Worm (Caenorhabditis elegans) whole organism, late embryonic: ENCODE measurements around the gene fbxa-55.
A peak's percentile ranks its signal among the peaks of the same experiment; 100 is the strongest.

ENCODE experiments used
- C08G9.2 ChIP-seq: sonication (generic microtip); optimal IDR thresholded peaks from 2 replicates; lab custom pipeline; 2016; ENCODE audit warnings: mild to moderate bottlenecking, missing genetic modification characterization, moderate library complexity, missing compliant biosample characterization
- F13H6.1 ChIP-seq: sonication (generic microtip); optimal IDR thresholded peaks from 2 replicates; lab custom pipeline; 2016; ENCODE audit warnings: missing genetic modification characterization, missing compliant biosample characterization
- T23F11.4 ChIP-seq: fragments of 200-800 bp; sonication (Bioruptor generic); optimal IDR thresholded peaks from 2 replicates; lab custom pipeline; 2018; ENCODE audit warnings: mild to moderate bottlenecking, missing genetic modification characterization, missing compliant biosample characterization
- ahr-1 ChIP-seq: sonication (generic microtip); optimal IDR thresholded peaks from 2 replicates; lab custom pipeline; 2016; ENCODE audit warnings: missing genetic modification characterization, missing compliant biosample characterization
- ceh-18 ChIP-seq: sonication (generic microtip); optimal IDR thresholded peaks from 2 replicates; lab custom pipeline; 2016; ENCODE audit warnings: missing genetic modification characterization, missing compliant biosample characterization
- ceh-19 ChIP-seq: fragments of 200-800 bp; sonication (Bioruptor generic); optimal IDR thresholded peaks from 2 replicates; lab custom pipeline; 2018; ENCODE audit warnings: mild to moderate bottlenecking, missing genetic modification characterization, missing compliant biosample characterization
- ceh-45 ChIP-seq: fragments of 200-800 bp; sonication (Bioruptor generic); IDR thresholded peaks from 2 replicates; pipeline ENCODE4 v1.3.6; 2022; ENCODE audit warnings: missing genetic modification reagents, missing genetic modification characterization, missing compliant biosample characterization
- ceh-9 ChIP-seq: sonication (generic microtip); optimal IDR thresholded peaks from 2 replicates; lab custom pipeline; 2016; ENCODE audit warnings: mild to moderate bottlenecking, missing genetic modification characterization, inconsistent platforms, missing compliant biosample characterization
- elt-2 ChIP-seq: sonication (generic microtip); optimal IDR thresholded peaks from 2 replicates; lab custom pipeline; 2016; ENCODE audit warnings: missing genetic modification reagents, missing genetic modification characterization, missing compliant biosample characterization
- fkh-6 ChIP-seq: sonication (generic microtip); optimal IDR thresholded peaks from 2 replicates; lab custom pipeline; 2016; ENCODE audit warnings: missing genetic modification characterization, missing compliant biosample characterization
- hlh-6 ChIP-seq: sonication (generic microtip); optimal IDR thresholded peaks from 2 replicates; lab custom pipeline; 2016; ENCODE audit warnings: missing genotype, missing genetic modification characterization, missing compliant biosample characterization
- lim-6 ChIP-seq: sonication (generic microtip); optimal IDR thresholded peaks from 2 replicates; lab custom pipeline; 2016; ENCODE audit warnings: missing genetic modification characterization, missing compliant biosample characterization
- nhr-232 ChIP-seq: sonication (generic microtip); optimal IDR thresholded peaks from 2 replicates; lab custom pipeline; 2016; ENCODE audit warnings: missing genetic modification characterization, missing compliant biosample characterization
- pat-9 ChIP-seq: fragments of 200-800 bp; sonication (Bioruptor generic); optimal IDR thresholded peaks from 2 replicates; lab custom pipeline; 2018; ENCODE audit warnings: mild to moderate bottlenecking, missing genetic modification characterization, moderate library complexity, missing compliant biosample characterization
- ref-2 ChIP-seq: sonication (generic microtip); optimal IDR thresholded peaks from 2 replicates; lab custom pipeline; 2016; ENCODE audit warnings: missing genetic modification characterization, missing compliant biosample characterization
- rnt-1 ChIP-seq: sonication (generic microtip); optimal IDR thresholded peaks from 2 replicates; lab custom pipeline; 2016; ENCODE audit warnings: missing genetic modification characterization, missing compliant biosample characterization
- sox-4 ChIP-seq: sonication (generic microtip); optimal IDR thresholded peaks from 2 replicates; lab custom pipeline; 2017; ENCODE audit warnings: mild to moderate bottlenecking, missing genetic modification characterization, inconsistent platforms, missing compliant biosample characterization
- tbx-7 ChIP-seq: sonication (generic microtip); optimal IDR thresholded peaks from 2 replicates; lab custom pipeline; 2016; ENCODE audit warnings: missing genotype, missing genetic modification characterization, missing compliant biosample characterization
- ttx-3 ChIP-seq: sonication (generic microtip); optimal IDR thresholded peaks from 2 replicates; lab custom pipeline; 2016; ENCODE audit warnings: missing genetic modification reagents, missing genetic modification characterization, missing compliant biosample characterization
- unc-55 ChIP-seq: sonication (generic microtip); optimal IDR thresholded peaks from 2 replicates; lab custom pipeline; 2017; ENCODE audit warnings: missing biosample characterization, missing genetic modification reagents, missing genetic modification characterization

fbxa-55 gene

ce11 chrIII:887874-888299, 48.0 kb downstream of the fbxa-55 start (continued):
- TF ChIP-seq hlh-6 (tag; lab: Kevin White, UChicago) (no peak), tbx-7 (tag; lab: Kevin White, UChicago) (no peak), pat-9 (tag; lab: Kevin White, UChicago) (no peak), ttx-3 (no peak), ref-2 (tag; lab: Kevin White, UChicago) (peak; percentile 35), unc-55 (GFP tag; lab: Kevin White, UChicago) (peak; percentile 55), elt-2 (peak; percentile 52), ceh-9 (tag; lab: Kevin White, UChicago) (no peak), lim-6 (tag; lab: Kevin White, UChicago) (no peak), ceh-45 (GFP tag; lab: Robert Waterston, UW) (0 out of 2 replicates have a peak, but pooled peaks have one; percentile 19), T23F11.4 (GFP tag; lab: Kevin White, UChicago) (no peak), ceh-19 (peak; percentile 68), ceh-18 (tag; lab: Kevin White, UChicago) (peak; percentile 42), F13H6.1 (peak; percentile 1), ahr-1 (tag; lab: Kevin White, UChicago) (no peak), sox-4 (no peak)
- TF ChIP-seq, all 69 proteins: peak for 26

ce11 chrIII:886726-887125, 49.2 kb downstream of the fbxa-55 start, which contains the start of gene zer-1:
TSS of gene zer-1 (minus strand) at chrIII:886793.
- TF ChIP-seq C08G9.2 (no peak), rnt-1 (tag; lab: Kevin White, UChicago) (no peak)

- no peak for TF ChIP-seq fkh-6 (tag; lab: Kevin White, UChicago)
- TF ChIP-seq nhr-232 (tag; lab: Kevin White, UChicago) = no peak
- TF ChIP-seq, all 69 proteins: peak for 0
Observed at ce11 chrIII:883595-883994, 52.3 kb downstream of the fbxa-55 start.
